Fruit fly (Drosophila melanogaster) Kc167 (cell line): ENCODE data around the gene CG12766.

ENCODE experiments used
- h ChIP-seq: fragments of >200 bp; optimal IDR thresholded peaks from 3 replicates; lab custom pipeline; 2018; ENCODE audit warnings: missing external identifiers
- psq ChIP-seq: fragments of >200 bp; optimal IDR thresholded peaks from 2 replicates; lab custom pipeline; 2017; ENCODE audit warnings: missing external identifiers

DNA sequence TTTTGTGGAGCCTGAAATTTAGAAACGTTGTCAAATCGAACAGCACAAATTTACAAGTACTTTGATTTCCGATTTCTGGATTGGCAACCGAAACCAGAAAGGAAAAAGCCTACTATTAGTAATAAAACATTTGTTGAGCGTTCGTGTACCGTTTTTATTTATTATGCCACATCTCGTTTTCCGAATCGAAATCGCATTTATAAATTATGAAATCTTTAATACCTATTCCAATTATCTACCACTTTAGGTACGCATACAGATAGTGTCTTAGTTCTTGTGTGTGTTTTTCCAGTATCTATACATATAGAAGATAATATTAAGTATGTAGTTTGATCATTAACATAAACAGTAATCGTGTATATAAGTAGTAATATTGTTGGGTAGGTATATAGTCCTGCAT lies 30.1 kb downstream of the CG12766 start, which contains the start of gene mge:
- no peak for TF ChIP-seq psq (lab: Kevin White, UChicago)
- no peak for TF ChIP-seq h (lab: Kevin White, UChicago)
